Worm (Caenorhabditis elegans) whole organism, L2 larva: ENCODE data around the gene nhr-197.

Source experiments
- C34F6.9 ChIP-seq: fragments of 150-350 bp; optimal IDR thresholded peaks from 2 replicates; lab custom pipeline; 2014; ENCODE audit warnings: missing biosample characterization, missing genetic modification characterization
- F13H6.1 ChIP-seq: sonication (generic microtip); optimal IDR thresholded peaks from 2 replicates; lab custom pipeline; 2016; ENCODE audit warnings: missing genetic modification characterization, missing compliant biosample characterization
- Y55F3AM.14 ChIP-seq: fragments of 200-800 bp; sonication (Bioruptor generic); optimal IDR thresholded peaks from 2 replicates; lab custom pipeline; 2018; ENCODE audit warnings: mild to moderate bottlenecking, missing genetic modification characterization, missing compliant biosample characterization
- ZK546.5 ChIP-seq: sonication (generic microtip); optimal IDR thresholded peaks from 2 replicates; lab custom pipeline; 2017; ENCODE audit warnings: missing biosample characterization, missing genetic modification characterization
- alr-1 ChIP-seq: fragments of 150-350 bp; optimal IDR thresholded peaks from 2 replicates; lab custom pipeline; 2014; ENCODE audit warnings: missing biosample characterization, missing genetic modification characterization
- aly-2 ChIP-seq: fragments of 150-350 bp; optimal IDR thresholded peaks from 2 replicates; lab custom pipeline; 2014; ENCODE audit warnings: missing biosample characterization, missing genetic modification characterization
- ama-1 ChIP-seq: fragments of 150-350 bp; optimal IDR thresholded peaks from 2 replicates; lab custom pipeline; 2018; ENCODE audit warnings: inconsistent platforms
- blmp-1 ChIP-seq: sonication (generic microtip); optimal IDR thresholded peaks from 2 replicates; lab custom pipeline; 2017; ENCODE audit warnings: missing genetic modification characterization, mild to moderate bottlenecking, missing compliant biosample characterization, antibody characterized with exemption, moderate library complexity; ENCODE audit not compliant: insufficient read depth
- ceh-16 ChIP-seq: fragments of 150-350 bp; optimal IDR thresholded peaks from 2 replicates; lab custom pipeline; 2014; ENCODE audit warnings: missing biosample characterization, missing genetic modification characterization
- ceh-82 ChIP-seq: fragments of 150-350 bp; optimal IDR thresholded peaks from 2 replicates; lab custom pipeline; 2014; ENCODE audit warnings: missing biosample characterization, missing genetic modification characterization
- crh-2 ChIP-seq: sonication (generic microtip); optimal IDR thresholded peaks from 2 replicates; lab custom pipeline; 2017; ENCODE audit warnings: missing biosample characterization, missing genetic modification characterization
- dmd-4 ChIP-seq: sonication (generic microtip); optimal IDR thresholded peaks from 2 replicates; lab custom pipeline; 2017; ENCODE audit warnings: missing biosample characterization, missing genetic modification characterization
- egl-27 ChIP-seq: sonication (generic microtip); optimal IDR thresholded peaks from 3 replicates; lab custom pipeline; 2017; ENCODE audit warnings: missing biosample characterization, missing genetic modification reagents, missing genetic modification characterization
- elt-1 ChIP-seq: fragments of 150-350 bp; optimal IDR thresholded peaks from 2 replicates; lab custom pipeline; 2014; ENCODE audit warnings: missing biosample characterization, missing genetic modification characterization
- elt-3 ChIP-seq: sonication (generic microtip); optimal IDR thresholded peaks from 2 replicates; lab custom pipeline; 2017; ENCODE audit warnings: missing biosample characterization, missing genetic modification characterization
- fos-1 ChIP-seq: fragments of 150-350 bp; optimal IDR thresholded peaks from 2 replicates; lab custom pipeline; 2014; ENCODE audit warnings: missing biosample characterization, missing genetic modification characterization
- gmeb-1 ChIP-seq: fragments of 150-350 bp; optimal IDR thresholded peaks from 2 replicates; lab custom pipeline; 2014; ENCODE audit warnings: missing biosample characterization, missing genetic modification characterization
- lin-11 ChIP-seq: fragments of 150-350 bp; sonication (generic microtip); optimal IDR thresholded peaks from 2 replicates; lab custom pipeline; 2014; ENCODE audit warnings: missing biosample characterization, missing genetic modification characterization, inconsistent platforms, mixed read lengths
- lin-13 ChIP-seq: fragments of 150-350 bp; optimal IDR thresholded peaks from 2 replicates; lab custom pipeline; 2014; ENCODE audit warnings: missing biosample characterization, missing genetic modification reagents, missing genetic modification characterization
- lin-39 ChIP-seq: fragments of 150-350 bp; optimal IDR thresholded peaks from 2 replicates; lab custom pipeline; 2014; ENCODE audit warnings: missing biosample characterization, missing genetic modification reagents, missing genetic modification characterization
- lsy-2 ChIP-seq, 2 experiments: fragments of 150-350 bp in 1 of 2; sonication (generic microtip) in 1 of 2; optimal IDR thresholded peaks; 2 replicates each; lab custom pipeline; 2014 to 2017; ENCODE audit warnings: missing biosample characterization in 2 of 2, missing genetic modification characterization in 2 of 2
- mab-5 ChIP-seq: fragments of 150-350 bp; optimal IDR thresholded peaks from 2 replicates; lab custom pipeline; 2014; ENCODE audit warnings: missing biosample characterization, missing genetic modification characterization
- mbf-1 ChIP-seq: sonication (generic microtip); optimal IDR thresholded peaks from 2 replicates; lab custom pipeline; 2017; ENCODE audit warnings: missing biosample characterization, missing genetic modification characterization
- mdl-1 ChIP-seq, 2 experiments: fragments of 150-350 bp in 1 of 2; sonication (generic microtip) in 1 of 2; optimal IDR thresholded peaks; 2 replicates each; lab custom pipeline; 2017; ENCODE audit warnings: missing biosample characterization in 2 of 2, missing genetic modification characterization in 2 of 2
- nhr-10 ChIP-seq: sonication (generic microtip); optimal IDR thresholded peaks from 2 replicates; lab custom pipeline; 2017; ENCODE audit warnings: missing biosample characterization, missing genetic modification characterization
- nhr-11 ChIP-seq: fragments of 150-350 bp; optimal IDR thresholded peaks from 2 replicates; lab custom pipeline; 2014; ENCODE audit warnings: missing biosample characterization, missing genetic modification characterization
- nhr-12 ChIP-seq: fragments of 150-350 bp; optimal IDR thresholded peaks from 2 replicates; lab custom pipeline; 2014; ENCODE audit warnings: missing biosample characterization, missing genetic modification characterization
- nhr-129 ChIP-seq: fragments of 150-350 bp; optimal IDR thresholded peaks from 2 replicates; lab custom pipeline; 2014; ENCODE audit warnings: missing biosample characterization, missing genetic modification characterization
- nhr-21 ChIP-seq: fragments of 150-350 bp; optimal IDR thresholded peaks from 2 replicates; lab custom pipeline; 2014; ENCODE audit warnings: missing biosample characterization, missing genetic modification characterization
- nhr-23 ChIP-seq: fragments of 150-350 bp; optimal IDR thresholded peaks from 2 replicates; lab custom pipeline; 2014; ENCODE audit warnings: missing biosample characterization, missing genetic modification reagents, missing genetic modification characterization
- nhr-237 ChIP-seq: fragments of 150-350 bp; optimal IDR thresholded peaks from 2 replicates; lab custom pipeline; 2014; ENCODE audit warnings: missing biosample characterization, missing genetic modification characterization
- nhr-25 ChIP-seq: fragments of 150-350 bp; sonication (generic microtip); optimal IDR thresholded peaks from 3 replicates; lab custom pipeline; 2014; ENCODE audit warnings: missing biosample characterization, missing genetic modification characterization
- nhr-6 ChIP-seq: fragments of 150-350 bp; optimal IDR thresholded peaks from 2 replicates; lab custom pipeline; 2014; ENCODE audit warnings: missing biosample characterization, missing genetic modification characterization
- nhr-77 ChIP-seq: fragments of 150-350 bp; optimal IDR thresholded peaks from 2 replicates; lab custom pipeline; 2014; ENCODE audit warnings: missing biosample characterization, missing genetic modification characterization
- peb-1 ChIP-seq: fragments of 150-350 bp; optimal IDR thresholded peaks from 2 replicates; lab custom pipeline; 2014; ENCODE audit warnings: missing biosample characterization, missing genetic modification characterization
- sem-4 ChIP-seq: fragments of 150-350 bp; optimal IDR thresholded peaks from 2 replicates; lab custom pipeline; 2014; ENCODE audit warnings: missing biosample characterization, missing genetic modification reagents, missing genetic modification characterization
- skn-1 ChIP-seq: sonication (generic microtip); optimal IDR thresholded peaks from 2 replicates; lab custom pipeline; 2017; ENCODE audit warnings: missing biosample characterization, missing genetic modification characterization
- sma-3 ChIP-seq: sonication (generic microtip); optimal IDR thresholded peaks from 2 replicates; lab custom pipeline; 2016; ENCODE audit warnings: missing genetic modification reagents, missing genetic modification characterization, missing compliant biosample characterization
- sma-9 ChIP-seq, 2 experiments: fragments of 150-350 bp in 1 of 2; sonication (generic microtip) in 1 of 2; optimal IDR thresholded peaks; 2 replicates each; lab custom pipeline; 2014 to 2016; ENCODE audit warnings: missing genetic modification characterization in 2 of 2, mild to moderate bottlenecking in 1 of 2, missing biosample characterization in 1 of 2, missing compliant biosample characterization in 1 of 2, missing genetic modification reagents in 1 of 2, moderate library complexity in 1 of 2
- snpc-4 ChIP-seq: fragments of 150-350 bp; optimal IDR thresholded peaks from 2 replicates; lab custom pipeline; 2014; ENCODE audit warnings: missing biosample characterization, missing genetic modification characterization
- unc-39 ChIP-seq: fragments of 150-350 bp; optimal IDR thresholded peaks from 2 replicates; lab custom pipeline; 2014; ENCODE audit warnings: missing biosample characterization, missing genetic modification characterization
- unc-55 ChIP-seq: fragments of 150-350 bp; sonication (generic microtip); optimal IDR thresholded peaks from 3 replicates; lab custom pipeline; 2014; ENCODE audit warnings: missing biosample characterization, missing genetic modification reagents, missing genetic modification characterization
- unc-62 ChIP-seq: fragments of 150-350 bp; optimal IDR thresholded peaks from 2 replicates; lab custom pipeline; 2014; ENCODE audit warnings: missing biosample characterization, missing genetic modification reagents, missing genetic modification characterization
- zag-1 ChIP-seq: fragments of 150-350 bp; optimal IDR thresholded peaks from 2 replicates; lab custom pipeline; 2014; ENCODE audit warnings: missing biosample characterization, missing genetic modification characterization
- ztf-1 ChIP-seq: fragments of 200-800 bp; sonication (Bioruptor generic); conservative IDR thresholded peaks from 2 replicates; pipeline ENCODE4 v1.3.6; 2022; ENCODE audit warnings: missing genetic modification characterization, missing compliant biosample characterization
- ztf-11 ChIP-seq: sonication (generic microtip); optimal IDR thresholded peaks from 2 replicates; lab custom pipeline; 2017; ENCODE audit warnings: missing biosample characterization, missing genetic modification characterization
- ztf-4 ChIP-seq: fragments of 150-350 bp; optimal IDR thresholded peaks from 2 replicates; lab custom pipeline; 2014; ENCODE audit warnings: missing biosample characterization, missing genetic modification characterization

The nhr-197 gene

DNA sequence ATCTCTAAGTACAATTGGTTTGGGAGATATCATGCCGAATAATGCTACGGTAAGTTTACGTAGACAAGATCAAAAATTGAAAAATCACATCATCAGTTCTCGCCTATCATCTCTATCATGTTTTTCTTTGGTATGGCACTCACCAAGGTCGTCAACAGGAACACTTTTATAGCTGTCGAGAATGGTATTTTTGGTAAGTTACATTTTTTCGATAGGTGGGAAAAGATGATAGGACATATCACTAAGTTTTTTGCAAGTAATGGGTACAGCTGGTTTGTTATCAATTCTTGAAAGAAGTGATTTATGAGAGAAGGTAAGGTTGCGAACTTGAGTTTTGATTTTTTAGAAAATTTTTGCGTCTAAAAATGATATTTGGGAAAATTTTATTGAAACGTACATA lies 20.2 kb downstream of the nhr-197 start:
- no peak for TF ChIP-seq fos-1 (tag; lab: Kevin White, UChicago)
- no peak for TF ChIP-seq zag-1 (tag; lab: Kevin White, UChicago)
- no peak for TF ChIP-seq dmd-4
- no peak for TF ChIP-seq lin-13 (GFP tag; lab: Kevin White, UChicago)
- TF ChIP-seq nhr-10 (tag; lab: Kevin White, UChicago) = no peak
- no peak for TF ChIP-seq elt-1 (tag; lab: Kevin White, UChicago)
- no peak for TF ChIP-seq nhr-237 (tag; lab: Kevin White, UChicago)
- peak; percentile 85 for TF ChIP-seq sma-9 (GFP tag; optimal IDR thresholded peaks at IDR 0.05; lab: Kevin White, UChicago)
- TF ChIP-seq sma-9 (tag; optimal IDR thresholded peaks at IDR 0.05; lab: Kevin White, UChicago) = no peak
- TF ChIP-seq elt-3 = no peak
- TF ChIP-seq egl-27 (tag; lab: Kevin White, UChicago) = peak; percentile 20
- no peak for TF ChIP-seq ztf-1
- TF ChIP-seq F13H6.1 (tag; lab: Kevin White, UChicago) = no peak
- TF ChIP-seq nhr-11 = no peak
- peak; percentile 6 for TF ChIP-seq nhr-129 (tag; lab: Kevin White, UChicago)
- no peak for TF ChIP-seq ZK546.5
- no peak for TF ChIP-seq nhr-6 (tag; lab: Kevin White, UChicago)
- TF ChIP-seq crh-2 (tag; lab: Kevin White, UChicago) = peak; percentile 36
- no peak for TF ChIP-seq ztf-11 (tag; lab: Kevin White, UChicago)
- peak; percentile 67 for TF ChIP-seq nhr-25 (tag; lab: Kevin White, UChicago)
- TF ChIP-seq alr-1 (tag; lab: Kevin White, UChicago) = no peak
- TF ChIP-seq mbf-1 (tag; lab: Kevin White, UChicago) = no peak
- TF ChIP-seq C34F6.9 (tag; lab: Kevin White, UChicago) = no peak
- TF ChIP-seq nhr-21 (tag; lab: Kevin White, UChicago) = peak; percentile 13
- no peak for TF ChIP-seq unc-39
- no peak for TF ChIP-seq sem-4
- TF ChIP-seq lin-39 (tag; lab: Kevin White, UChicago) = no peak
- no peak for TF ChIP-seq Y55F3AM.14 (GFP tag; lab: Kevin White, UChicago)
- peak; percentile 46 for TF ChIP-seq sma-3 (GFP tag; lab: Kevin White, UChicago)
- no peak for TF ChIP-seq aly-2 (tag; lab: Kevin White, UChicago)
- TF ChIP-seq lin-11 = no peak
- TF ChIP-seq mab-5 (tag; lab: Kevin White, UChicago) = no peak
- no peak for TF ChIP-seq ama-1 (lab: Kevin White, UChicago)
- TF ChIP-seq nhr-23 (tag; lab: Kevin White, UChicago) = no peak
- TF ChIP-seq ztf-4 (tag; lab: Kevin White, UChicago) = no peak
- TF ChIP-seq unc-55 = no peak
- TF ChIP-seq skn-1 = no peak
- no peak for TF ChIP-seq nhr-12
- TF ChIP-seq nhr-77 (tag; lab: Kevin White, UChicago) = no peak
- TF ChIP-seq mdl-1 (tag; optimal IDR thresholded peaks at IDR 0.05; lab: Kevin White, UChicago) = no peak
- TF ChIP-seq ceh-82 (tag; lab: Kevin White, UChicago) = no peak
- no peak for TF ChIP-seq snpc-4
- TF ChIP-seq gmeb-1 (tag; lab: Kevin White, UChicago) = no peak
- no peak for TF ChIP-seq unc-62 (GFP tag; lab: Kevin White, UChicago)
- TF ChIP-seq ceh-16 = no peak
- TF ChIP-seq lsy-2 (tag; optimal IDR thresholded peaks at IDR 0.05; lab: Kevin White, UChicago) = no peak
- TF ChIP-seq, all 48 proteins: peak for 7

ce11 chrV:15710401-15710800 lies 22.6 kb downstream of the nhr-197 start, which contains the start of gene Y6E2A.1:
Gene Y6E2A.1, minus strand, starts transcription at chrV:15710501.
- no peak for TF ChIP-seq C34F6.9 (tag; lab: Kevin White, UChicago)
- TF ChIP-seq aly-2 (tag; lab: Kevin White, UChicago) = no peak
- no peak for TF ChIP-seq blmp-1 (tag; lab: Kevin White, UChicago)
- TF ChIP-seq peb-1 (tag; lab: Kevin White, UChicago) = no peak
- TF ChIP-seq lin-13 (GFP tag; lab: Kevin White, UChicago) = no peak
- no peak for TF ChIP-seq nhr-21 (tag; lab: Kevin White, UChicago)
- TF ChIP-seq unc-55 = no peak
- no peak for TF ChIP-seq nhr-77 (tag; lab: Kevin White, UChicago)
- no peak for TF ChIP-seq crh-2 (tag; lab: Kevin White, UChicago)
- TF ChIP-seq elt-1 (tag; lab: Kevin White, UChicago) = no peak
- no peak for TF ChIP-seq dmd-4
- no peak for TF ChIP-seq ztf-4 (tag; lab: Kevin White, UChicago)
- TF ChIP-seq nhr-11 = no peak
- TF ChIP-seq mab-5 (tag; lab: Kevin White, UChicago) = no peak
- no peak for TF ChIP-seq fos-1 (tag; lab: Kevin White, UChicago)
